Fruit fly (Drosophila melanogaster): ENCODE measurements around the gene CG9175.

CG9175 gene

dm6 chr2L:6070656-6071231 is 28.0 kb downstream of the CG9175 start, which contains the start of the genes CG9154 and Kr-h2 (continued):
- peak; percentile 50 for TF ChIP-seq CG2712 (tag; optimal IDR thresholded peaks at IDR 0.05)
- peak; percentile 1 for TF ChIP-seq unpg (GFP tag; optimal IDR thresholded peaks at IDR 0.05)
- TF ChIP-seq H15 (GFP tag; IDR thresholded peaks at IDR 0.05): no peak
- peak; percentile 23 for TF ChIP-seq dmrt99B (tag; optimal IDR thresholded peaks at IDR 0.05)
- TF ChIP-seq ato (GFP tag; IDR thresholded peaks at IDR 0.05; ENCODE audit: partially characterized antibody): peak; percentile 62; the same call in 1 of the 2 replicates
- TF ChIP-seq Six4 (GFP tag; optimal IDR thresholded peaks at IDR 0.05): no peak
- peak; percentile 68 for TF ChIP-seq nerfin-2 (GFP tag; IDR thresholded peaks at IDR 0.05; ENCODE audit: partially characterized antibody)
- no peak for TF ChIP-seq CG3838 (GFP tag; optimal IDR thresholded peaks at IDR 0.05)
- TF ChIP-seq HmgZ (tag; optimal IDR thresholded peaks at IDR 0.05): peak; percentile 12
- TF ChIP-seq MBD-R2 (GFP tag; IDR thresholded peaks at IDR 0.05): peak; percentile 37; the same call in 1 of the 2 replicates
- peak; percentile 55; the same call in 1 of the 3 replicates for TF ChIP-seq mld (GFP tag; IDR thresholded peaks at IDR 0.05; ENCODE audit: partially characterized antibody)
- peak; percentile 54; the same call in 1 of the 3 replicates for TF ChIP-seq jigr1 (GFP tag; IDR thresholded peaks at IDR 0.05)
- no peak for TF ChIP-seq cas (GFP tag; IDR thresholded peaks at IDR 0.05)
- TF ChIP-seq Ets97D (GFP tag; optimal IDR thresholded peaks at IDR 0.05): peak; percentile 78
- TF ChIP-seq CG3995 (GFP tag; optimal IDR thresholded peaks at IDR 0.05): peak; percentile 3
- TF ChIP-seq CG3847 (GFP tag; IDR thresholded peaks at IDR 0.05): peak; percentile 28; the same call in 1 of the 2 replicates
- TF ChIP-seq BEAF-32 (GFP tag; optimal IDR thresholded peaks at IDR 0.05): peak; percentile 73
- 0 out of 2 replicates have a peak, but pooled peaks have one; percentile 20 for TF ChIP-seq CG14014 (GFP tag; IDR thresholded peaks at IDR 0.05)
- peak; percentile 33; the same call in 1 of the 2 replicates for TF ChIP-seq hbn (GFP tag; IDR thresholded peaks at IDR 0.05; ENCODE audit: partially characterized antibody)
- peak; percentile 32 for TF ChIP-seq Meics (GFP tag; optimal IDR thresholded peaks at IDR 0.05)
- peak; percentile 79 for TF ChIP-seq CG12659 (GFP tag; optimal IDR thresholded peaks at IDR 0.05)
- peak; percentile 37 for TF ChIP-seq phol (tag; optimal IDR thresholded peaks at IDR 0.05)
- peak; percentile 55 for TF ChIP-seq grau (tag; optimal IDR thresholded peaks at IDR 0.05)
- peak; percentile 28 for TF ChIP-seq exex (tag; optimal IDR thresholded peaks at IDR 0.05)
- TF ChIP-seq dm (GFP tag; optimal IDR thresholded peaks at IDR 0.05): peak; percentile 26
- peak; percentile 33 for TF ChIP-seq sd (tag; optimal IDR thresholded peaks at IDR 0.05)
- peak; percentile 57 for TF ChIP-seq CG13894 (tag; optimal IDR thresholded peaks at IDR 0.05)
- peak; percentile 43; the same call in 1 of the 2 replicates for TF ChIP-seq CG31441 (GFP tag; IDR thresholded peaks at IDR 0.05)
- peak; percentile 31 for TF ChIP-seq sqz (GFP tag; optimal IDR thresholded peaks at IDR 0.05)
- peak; percentile 94 for TF ChIP-seq MESR4 (GFP tag; optimal IDR thresholded peaks at IDR 0.05)
- peak; percentile 68 for TF ChIP-seq vnd (GFP tag; IDR thresholded peaks at IDR 0.05; ENCODE audit: partially characterized antibody)
- no peak for TF ChIP-seq CG10462 (GFP tag; optimal IDR thresholded peaks at IDR 0.05)
- peak; percentile 61 for TF ChIP-seq nmo (GFP tag; optimal IDR thresholded peaks at IDR 0.05)
- TF ChIP-seq pum (GFP tag; optimal IDR thresholded peaks at IDR 0.05): peak; percentile 15
- no peak for TF ChIP-seq jing (GFP tag; optimal IDR thresholded peaks at IDR 0.05)
- TF ChIP-seq zf30C (GFP tag; optimal IDR thresholded peaks at IDR 0.05): no peak
- TF ChIP-seq CG18011 (GFP tag; optimal IDR thresholded peaks at IDR 0.05): peak; percentile 41
- peak; percentile 73 for TF ChIP-seq trem (tag; optimal IDR thresholded peaks at IDR 0.05)
- TF ChIP-seq Xbp1 (GFP tag; optimal IDR thresholded peaks at IDR 0.05): peak; percentile 81
- TF ChIP-seq CG18262 (tag; optimal IDR thresholded peaks at IDR 0.05): peak; percentile 42
- peak; percentile 24 for TF ChIP-seq CG4328 (GFP tag; optimal IDR thresholded peaks at IDR 0.05)
- peak; percentile 75 for TF ChIP-seq CG7928 (GFP tag; optimal IDR thresholded peaks at IDR 0.05)
- no peak for TF ChIP-seq odd (GFP tag; optimal IDR thresholded peaks at IDR 0.05)
- TF ChIP-seq Hr51 (GFP tag; optimal IDR thresholded peaks at IDR 0.05): peak in 1 of 2 experiments; percentile 3
- TF ChIP-seq cad (GFP tag; optimal IDR thresholded peaks at IDR 0.05): no peak
- no peak for TF ChIP-seq Sox102F (GFP tag; optimal IDR thresholded peaks at IDR 0.05)
- peak; percentile 77 for TF ChIP-seq CG7963 (GFP tag; IDR thresholded peaks at IDR 0.05; ENCODE audit: partially characterized antibody)
- TF ChIP-seq Antp (GFP tag; optimal IDR thresholded peaks at IDR 0.05): peak; percentile 32
